Worm (Caenorhabditis elegans) whole organism, midembryonic: ENCODE measurements around the gene erfa-3.

ENCODE experiments used
- T22C8.4 ChIP-seq: fragments of 200-800 bp; sonication (Bioruptor generic); IDR thresholded peaks from 2 replicates; pipeline ENCODE4 v1.3.6; 2022; ENCODE audit warnings: missing genetic modification characterization, missing compliant biosample characterization
- cog-1 ChIP-seq: sonication (generic microtip); optimal IDR thresholded peaks from 2 replicates; lab custom pipeline; 2016; ENCODE audit warnings: missing genetic modification characterization, missing compliant biosample characterization
- flt-1 ChIP-seq: fragments of 200-800 bp; sonication (Bioruptor generic); IDR thresholded peaks from 2 replicates; pipeline ENCODE4 v1.3.6; 2022; ENCODE audit warnings: missing genetic modification characterization, missing compliant biosample characterization
- klf-2 ChIP-seq: fragments of 200-800 bp; sonication (Bioruptor generic); conservative IDR thresholded peaks from 2 replicates; pipeline ENCODE4 v1.3.6; 2022; ENCODE audit warnings: missing genetic modification reagents, missing genetic modification characterization, missing compliant biosample characterization
- med-1 ChIP-seq: sonication (generic microtip); optimal IDR thresholded peaks from 2 replicates; lab custom pipeline; 2017; ENCODE audit warnings: missing genetic modification characterization, mild to moderate bottlenecking, missing compliant biosample characterization, antibody characterized with exemption, missing genetic modification reagents; ENCODE audit not compliant: insufficient read depth
- ref-1 ChIP-seq: fragments of 200-800 bp; sonication (Bioruptor generic); conservative IDR thresholded peaks from 2 replicates; pipeline ENCODE4 v1.3.6; 2022; ENCODE audit warnings: missing genetic modification reagents, missing genetic modification characterization, missing compliant biosample characterization
- tab-1 ChIP-seq: fragments of 200-800 bp; sonication (Bioruptor generic); IDR thresholded peaks from 2 replicates; pipeline ENCODE4 v1.3.6; 2022; ENCODE audit warnings: missing genetic modification characterization, missing compliant biosample characterization
- ztf-23 ChIP-seq: fragments of 200-800 bp; sonication (Bioruptor generic); IDR thresholded peaks from 2 replicates; pipeline ENCODE4 v1.3.6; 2022; ENCODE audit warnings: missing genetic modification reagents, missing genetic modification characterization, missing compliant biosample characterization

The erfa-3 gene

DNA sequence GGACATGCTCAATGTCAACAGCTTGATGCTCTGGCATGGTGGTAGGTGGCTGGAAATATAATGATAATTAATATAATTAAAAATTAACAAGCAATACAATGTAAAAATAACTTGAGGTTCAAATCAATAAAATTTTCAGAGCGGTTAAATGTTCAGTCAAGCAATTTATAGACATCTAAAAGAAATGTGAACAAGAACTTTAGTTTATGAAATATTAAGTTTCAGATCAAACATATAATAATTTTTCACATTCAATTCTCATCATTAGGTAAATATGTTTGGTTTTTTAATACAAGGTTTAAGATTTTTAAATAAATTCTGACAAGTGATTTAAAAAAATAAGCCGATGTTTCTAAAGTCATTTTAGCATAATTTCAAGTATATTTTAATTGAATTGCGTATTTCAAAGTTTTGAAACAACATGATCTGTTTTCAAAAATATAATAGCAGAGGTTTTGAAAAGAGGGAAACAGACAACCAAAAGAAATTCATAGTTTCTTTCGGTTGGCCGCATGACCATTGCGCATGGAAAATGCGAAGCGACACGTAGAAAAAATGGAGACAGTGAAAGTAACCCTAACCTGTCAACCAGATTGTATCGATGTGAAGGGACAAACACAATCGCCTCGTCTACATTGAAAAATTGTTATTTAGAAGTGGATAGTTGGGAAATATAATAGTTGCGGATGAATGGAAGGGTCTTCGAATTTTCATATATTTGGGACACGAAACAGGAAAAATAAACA lies 52.5 kb downstream of the erfa-3 start, which contains the start of gene T04C12.11:
Gene T04C12.11 (minus strand): TSS at position 51 of the 746 bp plus-strand sequence.
- no peak for TF ChIP-seq flt-1 (GFP tag; lab: Robert Waterston, UW)
- TF ChIP-seq ref-1 (GFP tag; lab: Robert Waterston, UW), result no peak
- no peak for TF ChIP-seq ztf-23 (GFP tag; lab: Robert Waterston, UW)
- no peak for TF ChIP-seq klf-2
- TF ChIP-seq cog-1 (tag; lab: Kevin White, UChicago), result no peak
- no peak for TF ChIP-seq T22C8.4 (GFP tag; lab: Robert Waterston, UW)
- TF ChIP-seq tab-1 (GFP tag; lab: Robert Waterston, UW), result no peak
- no peak for TF ChIP-seq med-1
